Worm (Caenorhabditis elegans) whole organism, late embryonic: ENCODE measurements around the gene C05C8.1.

Experiments
- ceh-14 ChIP-seq: sonication (generic microtip); optimal IDR thresholded peaks from 2 replicates; lab custom pipeline; 2016; ENCODE audit warnings: missing genotype, missing genetic modification characterization, missing compliant biosample characterization
- ceh-30 ChIP-seq: fragments of 150-350 bp; optimal IDR thresholded peaks from 2 replicates; lab custom pipeline; 2014; ENCODE audit warnings: missing biosample characterization, missing genetic modification characterization
- ceh-34 ChIP-seq: sonication (generic microtip); optimal IDR thresholded peaks from 2 replicates; lab custom pipeline; 2016; ENCODE audit warnings: mild to moderate bottlenecking, missing genetic modification characterization, missing compliant biosample characterization
- dve-1 ChIP-seq: sonication (generic microtip); optimal IDR thresholded peaks from 2 replicates; lab custom pipeline; 2017; ENCODE audit warnings: antibody characterized with exemption, mild to moderate bottlenecking, missing genetic modification characterization, missing compliant biosample characterization
- elt-2 ChIP-seq: sonication (generic microtip); optimal IDR thresholded peaks from 2 replicates; lab custom pipeline; 2016; ENCODE audit warnings: missing genetic modification reagents, missing genetic modification characterization, missing compliant biosample characterization
- elt-4 ChIP-seq: sonication (generic microtip); optimal IDR thresholded peaks from 2 replicates; lab custom pipeline; 2016; ENCODE audit warnings: missing genetic modification characterization, missing compliant biosample characterization
- eyg-1 ChIP-seq: sonication (generic microtip); optimal IDR thresholded peaks from 2 replicates; lab custom pipeline; 2016; ENCODE audit warnings: missing genotype, missing genetic modification characterization, missing compliant biosample characterization
- fkh-10 ChIP-seq: fragments of 150-350 bp; optimal IDR thresholded peaks from 2 replicates; lab custom pipeline; 2014; ENCODE audit warnings: missing biosample characterization, missing genetic modification reagents, missing genetic modification characterization
- lim-6 ChIP-seq: sonication (generic microtip); optimal IDR thresholded peaks from 2 replicates; lab custom pipeline; 2016; ENCODE audit warnings: missing genetic modification characterization, missing compliant biosample characterization
- lin-11 ChIP-seq: fragments of 200-800 bp; sonication (Bioruptor generic); optimal IDR thresholded peaks from 2 replicates; lab custom pipeline; 2018; ENCODE audit warnings: mild to moderate bottlenecking, missing genetic modification characterization, missing compliant biosample characterization
- odd-2 ChIP-seq: sonication (generic microtip); optimal IDR thresholded peaks from 2 replicates; lab custom pipeline; 2017; ENCODE audit warnings: antibody characterized with exemption, mild to moderate bottlenecking, missing genetic modification characterization, missing compliant biosample characterization
- pag-3 ChIP-seq: sonication (generic microtip); optimal IDR thresholded peaks from 2 replicates; lab custom pipeline; 2016; ENCODE audit warnings: missing compliant biosample characterization, missing genetic modification characterization, borderline replicate concordance
- rnt-1 ChIP-seq: sonication (generic microtip); optimal IDR thresholded peaks from 2 replicates; lab custom pipeline; 2016; ENCODE audit warnings: missing genetic modification characterization, missing compliant biosample characterization
- unc-55 ChIP-seq: sonication (generic microtip); optimal IDR thresholded peaks from 2 replicates; lab custom pipeline; 2017; ENCODE audit warnings: missing biosample characterization, missing genetic modification reagents, missing genetic modification characterization

ce11 chrV:7258965-7259364, 19.4 kb downstream of the C05C8.1 start, which contains the start of gene C13A2.12:
- no peak for TF ChIP-seq ceh-14 (tag; lab: Kevin White, UChicago)
- no peak for TF ChIP-seq elt-2 (tag; lab: Kevin White, UChicago)
- TF ChIP-seq pag-3 (tag; lab: Kevin White, UChicago), result no peak
- TF ChIP-seq ceh-34 (tag; lab: Kevin White, UChicago), result no peak
- TF ChIP-seq rnt-1 (tag; lab: Kevin White, UChicago), result no peak
- TF ChIP-seq ceh-30 (tag; lab: Kevin White, UChicago), result no peak
- TF ChIP-seq unc-55 (GFP tag; lab: Kevin White, UChicago), result no peak
- TF ChIP-seq lim-6 (tag; lab: Kevin White, UChicago), result no peak
- TF ChIP-seq lin-11 (tag; lab: Kevin White, UChicago), result no peak
- no peak for TF ChIP-seq dve-1 (tag; lab: Kevin White, UChicago)
- TF ChIP-seq eyg-1 (tag; lab: Kevin White, UChicago), result no peak
- TF ChIP-seq elt-4 (tag; lab: Kevin White, UChicago), result no peak
- no peak for TF ChIP-seq fkh-10
- no peak for TF ChIP-seq odd-2 (tag; lab: Kevin White, UChicago)
